Worm (Caenorhabditis elegans) whole organism, late embryonic: Measurements from ENCODE around the gene C14A6.13.

Experiments
- ama-1 ChIP-seq: fragments of 150-350 bp; optimal IDR thresholded peaks from 2 replicates; lab custom pipeline; 2014
- ceh-48 ChIP-seq: sonication (generic microtip); optimal IDR thresholded peaks from 2 replicates; lab custom pipeline; 2016; ENCODE audit warnings: missing genetic modification characterization, inconsistent platforms, missing compliant biosample characterization
- fkh-10 ChIP-seq: fragments of 150-350 bp; optimal IDR thresholded peaks from 2 replicates; lab custom pipeline; 2014; ENCODE audit warnings: missing biosample characterization, missing genetic modification reagents, missing genetic modification characterization
- madf-2 ChIP-seq: sonication (generic microtip); optimal IDR thresholded peaks from 2 replicates; lab custom pipeline; 2017; ENCODE audit warnings: missing genetic modification characterization, missing compliant biosample characterization
- sox-4 ChIP-seq: sonication (generic microtip); optimal IDR thresholded peaks from 2 replicates; lab custom pipeline; 2017; ENCODE audit warnings: mild to moderate bottlenecking, missing genetic modification characterization, inconsistent platforms, missing compliant biosample characterization
- ztf-16 ChIP-seq: sonication (generic microtip); optimal IDR thresholded peaks from 2 replicates; lab custom pipeline; 2017; ENCODE audit warnings: missing genetic modification characterization, missing compliant biosample characterization

DNA sequence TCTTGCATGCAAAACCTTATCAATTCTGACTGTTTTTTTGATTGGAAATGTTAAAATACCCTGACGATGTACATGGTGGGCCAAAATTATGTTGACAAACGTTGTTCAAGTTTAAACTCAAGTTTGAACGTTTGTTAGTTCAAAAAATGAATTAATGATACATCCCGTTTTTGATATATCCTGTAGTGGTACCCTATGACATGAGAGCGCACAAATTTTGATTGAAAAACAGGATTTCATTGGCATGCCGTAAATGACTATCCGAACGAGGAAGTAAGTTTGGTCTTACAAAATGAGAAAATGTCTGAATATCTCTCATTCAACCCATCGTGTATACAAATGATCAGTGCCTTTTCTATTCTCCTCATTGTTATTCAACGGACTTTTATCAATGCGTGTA, 20.0 kb downstream of the C14A6.13 start, which contains the start of gene Y37H2A.11:
- TF ChIP-seq madf-2 (tag; lab: Kevin White, UChicago) (no peak), fkh-10 (GFP tag; lab: Kevin White, UChicago) (no peak), ama-1 (no peak), ceh-48 (no peak), ztf-16 (no peak), sox-4 (tag; lab: Kevin White, UChicago) (no peak)
